Worm (Caenorhabditis elegans) whole organism, L2 larva: Measurements from ENCODE around the gene F52E1.3.
A peak's percentile ranks its signal among the peaks of the same experiment; 100 is the strongest.

Experiments
- F13H6.1 ChIP-seq: sonication (generic microtip); optimal IDR thresholded peaks from 2 replicates; lab custom pipeline; 2016; ENCODE audit warnings: missing genetic modification characterization, missing compliant biosample characterization
- R02D3.7 ChIP-seq: fragments of 150-350 bp; optimal IDR thresholded peaks from 2 replicates; lab custom pipeline; 2014; ENCODE audit warnings: missing biosample characterization, missing genetic modification characterization
- Y55F3AM.14 ChIP-seq: fragments of 200-800 bp; sonication (Bioruptor generic); optimal IDR thresholded peaks from 2 replicates; lab custom pipeline; 2018; ENCODE audit warnings: mild to moderate bottlenecking, missing genetic modification characterization, missing compliant biosample characterization
- alr-1 ChIP-seq: fragments of 150-350 bp; optimal IDR thresholded peaks from 2 replicates; lab custom pipeline; 2014; ENCODE audit warnings: missing biosample characterization, missing genetic modification characterization
- blmp-1 ChIP-seq: sonication (generic microtip); optimal IDR thresholded peaks from 2 replicates; lab custom pipeline; 2017; ENCODE audit warnings: missing genetic modification characterization, mild to moderate bottlenecking, missing compliant biosample characterization, antibody characterized with exemption, moderate library complexity; ENCODE audit not compliant: insufficient read depth
- ceh-82 ChIP-seq: fragments of 150-350 bp; optimal IDR thresholded peaks from 2 replicates; lab custom pipeline; 2014; ENCODE audit warnings: missing biosample characterization, missing genetic modification characterization
- crh-2 ChIP-seq: sonication (generic microtip); optimal IDR thresholded peaks from 2 replicates; lab custom pipeline; 2017; ENCODE audit warnings: missing biosample characterization, missing genetic modification characterization
- dmd-4 ChIP-seq: sonication (generic microtip); optimal IDR thresholded peaks from 2 replicates; lab custom pipeline; 2017; ENCODE audit warnings: missing biosample characterization, missing genetic modification characterization
- egl-27 ChIP-seq: sonication (generic microtip); optimal IDR thresholded peaks from 3 replicates; lab custom pipeline; 2017; ENCODE audit warnings: missing biosample characterization, missing genetic modification reagents, missing genetic modification characterization
- elt-1 ChIP-seq: fragments of 150-350 bp; optimal IDR thresholded peaks from 2 replicates; lab custom pipeline; 2014; ENCODE audit warnings: missing biosample characterization, missing genetic modification characterization
- fos-1 ChIP-seq: fragments of 150-350 bp; optimal IDR thresholded peaks from 2 replicates; lab custom pipeline; 2014; ENCODE audit warnings: missing biosample characterization, missing genetic modification characterization
- gmeb-1 ChIP-seq: fragments of 150-350 bp; optimal IDR thresholded peaks from 2 replicates; lab custom pipeline; 2014; ENCODE audit warnings: missing biosample characterization, missing genetic modification characterization
- lin-11 ChIP-seq: fragments of 150-350 bp; sonication (generic microtip); optimal IDR thresholded peaks from 2 replicates; lab custom pipeline; 2014; ENCODE audit warnings: missing biosample characterization, missing genetic modification characterization, inconsistent platforms, mixed read lengths
- lin-13 ChIP-seq: fragments of 150-350 bp; optimal IDR thresholded peaks from 2 replicates; lab custom pipeline; 2014; ENCODE audit warnings: missing biosample characterization, missing genetic modification reagents, missing genetic modification characterization
- mab-5 ChIP-seq: fragments of 150-350 bp; optimal IDR thresholded peaks from 2 replicates; lab custom pipeline; 2014; ENCODE audit warnings: missing biosample characterization, missing genetic modification characterization
- mbf-1 ChIP-seq: sonication (generic microtip); optimal IDR thresholded peaks from 2 replicates; lab custom pipeline; 2017; ENCODE audit warnings: missing biosample characterization, missing genetic modification characterization
- mdl-1 ChIP-seq, 2 experiments: fragments of 150-350 bp in 1 of 2; sonication (generic microtip) in 1 of 2; optimal IDR thresholded peaks; 2 replicates each; lab custom pipeline; 2017; ENCODE audit warnings: missing biosample characterization in 2 of 2, missing genetic modification characterization in 2 of 2
- nhr-10 ChIP-seq: sonication (generic microtip); optimal IDR thresholded peaks from 2 replicates; lab custom pipeline; 2017; ENCODE audit warnings: missing biosample characterization, missing genetic modification characterization
- nhr-11 ChIP-seq: fragments of 150-350 bp; optimal IDR thresholded peaks from 2 replicates; lab custom pipeline; 2014; ENCODE audit warnings: missing biosample characterization, missing genetic modification characterization
- nhr-129 ChIP-seq: fragments of 150-350 bp; optimal IDR thresholded peaks from 2 replicates; lab custom pipeline; 2014; ENCODE audit warnings: missing biosample characterization, missing genetic modification characterization
- nhr-21 ChIP-seq: fragments of 150-350 bp; optimal IDR thresholded peaks from 2 replicates; lab custom pipeline; 2014; ENCODE audit warnings: missing biosample characterization, missing genetic modification characterization
- nhr-23 ChIP-seq: fragments of 150-350 bp; optimal IDR thresholded peaks from 2 replicates; lab custom pipeline; 2014; ENCODE audit warnings: missing biosample characterization, missing genetic modification reagents, missing genetic modification characterization
- nhr-237 ChIP-seq: fragments of 150-350 bp; optimal IDR thresholded peaks from 2 replicates; lab custom pipeline; 2014; ENCODE audit warnings: missing biosample characterization, missing genetic modification characterization
- nhr-25 ChIP-seq: fragments of 150-350 bp; sonication (generic microtip); optimal IDR thresholded peaks from 3 replicates; lab custom pipeline; 2014; ENCODE audit warnings: missing biosample characterization, missing genetic modification characterization
- nhr-6 ChIP-seq: fragments of 150-350 bp; optimal IDR thresholded peaks from 2 replicates; lab custom pipeline; 2014; ENCODE audit warnings: missing biosample characterization, missing genetic modification characterization
- nhr-77 ChIP-seq: fragments of 150-350 bp; optimal IDR thresholded peaks from 2 replicates; lab custom pipeline; 2014; ENCODE audit warnings: missing biosample characterization, missing genetic modification characterization
- peb-1 ChIP-seq: fragments of 150-350 bp; optimal IDR thresholded peaks from 2 replicates; lab custom pipeline; 2014; ENCODE audit warnings: missing biosample characterization, missing genetic modification characterization
- sem-4 ChIP-seq: fragments of 150-350 bp; optimal IDR thresholded peaks from 2 replicates; lab custom pipeline; 2014; ENCODE audit warnings: missing biosample characterization, missing genetic modification reagents, missing genetic modification characterization
- sma-3 ChIP-seq: sonication (generic microtip); optimal IDR thresholded peaks from 2 replicates; lab custom pipeline; 2016; ENCODE audit warnings: missing genetic modification reagents, missing genetic modification characterization, missing compliant biosample characterization
- sma-9 ChIP-seq, 2 experiments: fragments of 150-350 bp in 1 of 2; sonication (generic microtip) in 1 of 2; optimal IDR thresholded peaks; 2 replicates each; lab custom pipeline; 2014 to 2016; ENCODE audit warnings: missing genetic modification characterization in 2 of 2, mild to moderate bottlenecking in 1 of 2, missing biosample characterization in 1 of 2, missing compliant biosample characterization in 1 of 2, missing genetic modification reagents in 1 of 2, moderate library complexity in 1 of 2
- snpc-4 ChIP-seq: fragments of 150-350 bp; optimal IDR thresholded peaks from 2 replicates; lab custom pipeline; 2014; ENCODE audit warnings: missing biosample characterization, missing genetic modification characterization
- unc-55 ChIP-seq: fragments of 150-350 bp; sonication (generic microtip); optimal IDR thresholded peaks from 3 replicates; lab custom pipeline; 2014; ENCODE audit warnings: missing biosample characterization, missing genetic modification reagents, missing genetic modification characterization
- unc-62 ChIP-seq: fragments of 150-350 bp; optimal IDR thresholded peaks from 2 replicates; lab custom pipeline; 2014; ENCODE audit warnings: missing biosample characterization, missing genetic modification reagents, missing genetic modification characterization
- zag-1 ChIP-seq: fragments of 150-350 bp; optimal IDR thresholded peaks from 2 replicates; lab custom pipeline; 2014; ENCODE audit warnings: missing biosample characterization, missing genetic modification characterization
- ztf-1 ChIP-seq: fragments of 200-800 bp; sonication (Bioruptor generic); conservative IDR thresholded peaks from 2 replicates; pipeline ENCODE4 v1.3.6; 2022; ENCODE audit warnings: missing genetic modification characterization, missing compliant biosample characterization
- ztf-11 ChIP-seq: sonication (generic microtip); optimal IDR thresholded peaks from 2 replicates; lab custom pipeline; 2017; ENCODE audit warnings: missing biosample characterization, missing genetic modification characterization
- ztf-4 ChIP-seq: fragments of 150-350 bp; optimal IDR thresholded peaks from 2 replicates; lab custom pipeline; 2014; ENCODE audit warnings: missing biosample characterization, missing genetic modification characterization

F52E1.3 gene

ce11 chrV:8348959-8349389 lies 45.6 kb upstream of the F52E1.3 start (continued):
- peak; percentile 56 for TF ChIP-seq nhr-10 (tag; lab: Kevin White, UChicago)
- TF ChIP-seq sma-9 (GFP tag; optimal IDR thresholded peaks at IDR 0.05; lab: Kevin White, UChicago), result peak; percentile 97
- no peak for TF ChIP-seq sma-9 (tag; optimal IDR thresholded peaks at IDR 0.05; lab: Kevin White, UChicago)
- no peak for TF ChIP-seq nhr-23
- no peak for TF ChIP-seq peb-1 (tag; lab: Kevin White, UChicago)
- peak; percentile 69 for TF ChIP-seq nhr-237 (tag; lab: Kevin White, UChicago)
- no peak for TF ChIP-seq ceh-82 (tag; lab: Kevin White, UChicago)

DNA sequence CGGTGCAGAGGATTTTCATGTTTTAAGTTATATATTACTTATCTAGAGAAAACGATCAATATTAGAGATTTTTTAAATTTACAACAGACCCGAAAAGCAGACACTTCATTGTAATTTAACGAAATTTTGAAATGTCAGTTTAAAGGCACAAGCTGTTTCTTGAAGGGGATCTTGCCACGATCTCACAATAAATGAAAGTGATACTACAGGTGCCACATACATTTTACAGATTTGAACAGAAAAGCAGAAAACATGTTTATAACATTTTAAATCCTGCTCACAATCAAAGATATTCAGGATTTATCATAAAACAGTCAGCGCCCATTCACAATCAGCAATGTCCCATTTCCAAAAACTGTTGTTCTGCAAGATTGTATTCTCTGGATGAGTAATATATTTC lies 44.6 kb upstream of the F52E1.3 start:
- TF ChIP-seq fos-1 (no peak), crh-2 (tag; lab: Kevin White, UChicago) (no peak), nhr-237 (tag; lab: Kevin White, UChicago) (no peak), elt-1 (tag; lab: Kevin White, UChicago) (no peak), nhr-21 (tag; lab: Kevin White, UChicago) (no peak), Y55F3AM.14 (GFP tag; lab: Kevin White, UChicago) (no peak), unc-62 (GFP tag; lab: Kevin White, UChicago) (no peak)

DNA sequence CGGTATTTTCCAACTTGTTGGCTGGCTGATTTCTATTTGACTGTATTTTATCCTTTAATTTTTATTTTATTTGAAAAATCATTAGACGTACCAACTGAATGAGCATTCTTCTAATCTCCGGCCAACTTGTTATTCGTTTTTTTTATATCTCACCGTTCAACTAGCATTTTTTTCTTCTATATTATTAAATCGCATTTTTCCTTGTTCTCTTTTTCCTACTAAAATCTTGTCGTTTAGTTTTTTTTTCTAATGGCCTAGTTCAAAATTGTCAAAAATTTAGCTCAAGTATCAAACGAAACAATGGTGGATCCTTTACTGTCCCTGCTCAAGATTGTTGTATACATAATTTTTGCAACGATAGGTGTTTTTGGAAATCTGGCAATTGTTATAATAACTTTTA lies 43.2 kb upstream of the F52E1.3 start, which contains the start of gene srsx-22:
Gene srsx-22, plus strand, starts transcription at position 301 of the 400 bp plus-strand sequence.
- TF ChIP-seq blmp-1 (tag; lab: Kevin White, UChicago) (no peak), zag-1 (tag; lab: Kevin White, UChicago) (no peak), nhr-21 (tag; lab: Kevin White, UChicago) (no peak), egl-27 (tag; lab: Kevin White, UChicago) (no peak), sem-4 (tag; lab: Kevin White, UChicago) (no peak), sma-3 (GFP tag; lab: Kevin White, UChicago) (no peak), lin-13 (GFP tag; lab: Kevin White, UChicago) (no peak), ztf-1 (no peak), ztf-11 (tag; lab: Kevin White, UChicago) (no peak), nhr-77 (no peak), snpc-4 (no peak), nhr-6 (tag; lab: Kevin White, UChicago) (no peak), mdl-1 (tag; optimal IDR thresholded peaks at IDR 0.05; lab: Kevin White, UChicago) (no peak), mbf-1 (tag; lab: Kevin White, UChicago) (no peak), nhr-25 (tag; lab: Kevin White, UChicago) (no peak)

- TF ChIP-seq gmeb-1 (tag; lab: Kevin White, UChicago) (no peak), nhr-11 (tag; lab: Kevin White, UChicago) (no peak), unc-55 (no peak), nhr-129 (no peak), nhr-6 (tag; lab: Kevin White, UChicago) (no peak), sem-4 (tag; lab: Kevin White, UChicago) (no peak), Y55F3AM.14 (GFP tag; lab: Kevin White, UChicago) (no peak), ztf-11 (tag; lab: Kevin White, UChicago) (no peak), mdl-1 (tag; optimal IDR thresholded peaks at IDR 0.05; lab: Kevin White, UChicago) (no peak), snpc-4 (no peak), ztf-4 (no peak), alr-1 (no peak), blmp-1 (tag; lab: Kevin White, UChicago) (no peak), nhr-237 (tag; lab: Kevin White, UChicago) (no peak), ceh-82 (tag; lab: Kevin White, UChicago) (no peak), zag-1 (tag; lab: Kevin White, UChicago) (no peak)
Observed at ce11 chrV:8355435-8356212, 39.0 kb upstream of the F52E1.3 start, which contains the start of gene mom-2. Gene mom-2, plus strand, starts transcription at chrV:8355988.

- TF ChIP-seq nhr-10 (tag; lab: Kevin White, UChicago) (no peak), ceh-82 (tag; lab: Kevin White, UChicago) (no peak), fos-1 (no peak), lin-11 (no peak), mab-5 (tag; lab: Kevin White, UChicago) (no peak), nhr-21 (tag; lab: Kevin White, UChicago) (no peak), sem-4 (tag; lab: Kevin White, UChicago) (no peak), nhr-237 (tag; lab: Kevin White, UChicago) (no peak), elt-1 (tag; lab: Kevin White, UChicago) (no peak), gmeb-1 (tag; lab: Kevin White, UChicago) (no peak), R02D3.7 (tag; lab: Kevin White, UChicago) (no peak), nhr-77 (no peak), dmd-4 (tag; lab: Kevin White, UChicago) (no peak), F13H6.1 (no peak)
- TF ChIP-seq, all 48 proteins: peak for 0
Observed at ce11 chrV:8357756-8358155, 36.8 kb upstream of the F52E1.3 start.
